Fruit fly (Drosophila melanogaster) whole organism, wandering third instar larva: Measurements from ENCODE around the gene Zasp67.

Experiments used
- Abd-B ChIP-seq: fragments of >200 bp; optimal IDR thresholded peaks from 2 replicates; lab custom pipeline; 2017; ENCODE audit warnings: missing biosample characterization, missing genetic modification characterization
- CG32264 ChIP-seq: fragments of 200-800 bp; sonication (Bioruptor generic); optimal IDR thresholded peaks from 2 replicates; lab custom pipeline; 2016; ENCODE audit warnings: missing biosample characterization, missing genetic modification characterization
- CrebA ChIP-seq: fragments of 200-800 bp; sonication (Bioruptor generic); optimal IDR thresholded peaks from 2 replicates; lab custom pipeline; 2016; ENCODE audit warnings: missing biosample characterization, mild to moderate bottlenecking, missing genetic modification characterization, borderline replicate concordance
- Dfd ChIP-seq: fragments of >200 bp; optimal IDR thresholded peaks from 2 replicates; lab custom pipeline; 2017; ENCODE audit warnings: missing biosample characterization, missing genetic modification characterization
- GATAd ChIP-seq: sonication (Bioruptor generic); optimal IDR thresholded peaks from 2 replicates; lab custom pipeline; 2016; ENCODE audit warnings: missing biosample characterization, missing genetic modification characterization
- Hnf4 ChIP-seq: fragments of 200-800 bp; sonication (Bioruptor generic); optimal IDR thresholded peaks from 2 replicates; lab custom pipeline; 2016; ENCODE audit warnings: missing biosample characterization, mild to moderate bottlenecking, missing genetic modification characterization
- Hr78 ChIP-seq: fragments of >200 bp; optimal IDR thresholded peaks from 2 replicates; lab custom pipeline; 2017; ENCODE audit warnings: missing biosample characterization, missing genetic modification characterization
- Hr83 ChIP-seq: fragments of 200-300 bp; sonication (Bioruptor generic); optimal IDR thresholded peaks from 2 replicates; lab custom pipeline; 2016; ENCODE audit warnings: missing biosample characterization, mild to moderate bottlenecking, missing genetic modification characterization, moderate library complexity; ENCODE audit not compliant: poor library complexity, severe bottlenecking
- Jra ChIP-seq: sonication (Bioruptor generic); optimal IDR thresholded peaks from 2 replicates; lab custom pipeline; 2016; ENCODE audit warnings: missing biosample characterization, missing genetic modification characterization
- Mio ChIP-seq: sonication (Bioruptor generic); optimal IDR thresholded peaks from 2 replicates; lab custom pipeline; 2016; ENCODE audit warnings: missing biosample characterization, missing genetic modification characterization
- Myc ChIP-seq: fragments of >200 bp; optimal IDR thresholded peaks from 2 replicates; lab custom pipeline; 2017
- N ChIP-seq: fragments of >200 bp; optimal IDR thresholded peaks from 2 replicates; lab custom pipeline; 2018; ENCODE audit warnings: missing biosample characterization, missing external identifiers, missing genetic modification characterization
- OdsH ChIP-seq: fragments of 200-800 bp; sonication (Bioruptor generic); optimal IDR thresholded peaks from 2 replicates; lab custom pipeline; 2016; ENCODE audit warnings: missing biosample characterization, mild to moderate bottlenecking, missing genetic modification characterization
- Rel ChIP-seq, 2 experiments: fragments of 200-800 bp; sonication (Bioruptor generic) in 1 of 2; optimal IDR thresholded peaks; 2 replicates in 1 of 2; 3 replicates in 1 of 2; lab custom pipeline; 2016 to 2019; ENCODE audit warnings: mild to moderate bottlenecking in 2 of 2, missing biosample characterization in 2 of 2, missing genetic modification characterization in 2 of 2, moderate library complexity in 1 of 2
- Sp1 ChIP-seq: fragments of 200-800 bp; sonication (Bioruptor generic); optimal IDR thresholded peaks from 3 replicates; lab custom pipeline; 2019; ENCODE audit warnings: missing biosample characterization, mild to moderate bottlenecking, missing genetic modification characterization, moderate library complexity
- Vsx2 ChIP-seq: fragments of 200-300, 225-300 bp; sonication (Bioruptor generic); optimal IDR thresholded peaks from 2 replicates; lab custom pipeline; 2018; ENCODE audit warnings: missing biosample characterization, missing genetic modification characterization; ENCODE audit not compliant: partially characterized antibody
- brk ChIP-seq: fragments of 200-800 bp; sonication (Bioruptor generic); optimal IDR thresholded peaks from 2 replicates; lab custom pipeline; 2016; ENCODE audit warnings: missing biosample characterization, mild to moderate bottlenecking, missing genetic modification characterization
- dl ChIP-seq, 2 experiments: fragments of 175-275, 200-275 bp in 1 of 2; fragments of 200-275 bp in 1 of 2; sonication (Bioruptor generic); optimal IDR thresholded peaks; lab custom pipeline; 2018; ENCODE audit warnings: mild to moderate bottlenecking in 2 of 2, missing biosample characterization in 2 of 2, missing genetic modification characterization in 2 of 2, moderate library complexity in 2 of 2; ENCODE audit not compliant: partially characterized antibody in 2 of 2, insufficient read depth in 1 of 2
- dmrt93B ChIP-seq: fragments of 200-800 bp; sonication (Bioruptor generic); optimal IDR thresholded peaks from 2 replicates; lab custom pipeline; 2018; ENCODE audit warnings: missing biosample characterization, mild to moderate bottlenecking, missing genetic modification characterization
- dsf ChIP-seq: sonication (Bioruptor generic); optimal IDR thresholded peaks from 2 replicates; lab custom pipeline; 2016; ENCODE audit warnings: missing biosample characterization, missing genetic modification characterization, borderline replicate concordance
- ey ChIP-seq: fragments of 200-800 bp; sonication (Bioruptor generic); optimal IDR thresholded peaks from 2 replicates; lab custom pipeline; 2016; ENCODE audit warnings: missing biosample characterization, missing genetic modification characterization
- foxo ChIP-seq, 2 experiments: fragments of 200-800 bp; sonication (Bioruptor generic); optimal IDR thresholded peaks; 2 replicates in 1 of 2; 3 replicates in 1 of 2; lab custom pipeline; 2016 to 2017; ENCODE audit warnings: missing biosample characterization in 2 of 2, missing genetic modification characterization in 2 of 2
- fru ChIP-seq: fragments of 200-800 bp; sonication (Bioruptor generic); optimal IDR thresholded peaks from 3 replicates; lab custom pipeline; 2016; ENCODE audit warnings: missing biosample characterization, mild to moderate bottlenecking, missing genetic modification characterization
- jim ChIP-seq: fragments of 175-275, 200-325 bp; sonication (Bioruptor generic); optimal IDR thresholded peaks from 2 replicates; lab custom pipeline; 2016; ENCODE audit warnings: missing biosample characterization, mild to moderate bottlenecking, missing genetic modification characterization
- lola ChIP-seq: fragments of >200 bp; optimal IDR thresholded peaks from 2 replicates; lab custom pipeline; 2017; ENCODE audit warnings: missing biosample characterization, missing genetic modification characterization
- psq ChIP-seq: fragments of 200-800 bp; sonication (Bioruptor generic); optimal IDR thresholded peaks from 3 replicates; lab custom pipeline; 2017; ENCODE audit warnings: missing biosample characterization, mild to moderate bottlenecking, missing genetic modification characterization, moderate library complexity
- rgr ChIP-seq: fragments of 200-800 bp; sonication (Bioruptor generic); optimal IDR thresholded peaks from 3 replicates; lab custom pipeline; 2016; ENCODE audit warnings: missing biosample characterization, mild to moderate bottlenecking, missing genetic modification characterization
- sage ChIP-seq: fragments of 200-800 bp; sonication (Bioruptor generic); optimal IDR thresholded peaks from 2 replicates; lab custom pipeline; 2016; ENCODE audit warnings: missing biosample characterization, mild to moderate bottlenecking, missing genetic modification characterization
- sv ChIP-seq: fragments of 200-800 bp; sonication (Bioruptor generic); optimal IDR thresholded peaks from 3 replicates; lab custom pipeline; 2016; ENCODE audit warnings: missing biosample characterization, missing genetic modification characterization
- tai ChIP-seq: sonication (Bioruptor generic); optimal IDR thresholded peaks from 2 replicates; lab custom pipeline; 2016; ENCODE audit warnings: missing biosample characterization, missing genetic modification characterization
- usp ChIP-seq: fragments of >200 bp; optimal IDR thresholded peaks from 2 replicates; lab custom pipeline; 2017; ENCODE audit warnings: missing biosample characterization, missing genetic modification characterization
- woc ChIP-seq: sonication (Bioruptor generic); optimal IDR thresholded peaks from 2 replicates; lab custom pipeline; 2016; ENCODE audit warnings: missing biosample characterization, mild to moderate bottlenecking, missing genetic modification characterization

Gene Zasp67

dm6 chr3L:9820248-9820647 is 22.8 kb upstream of the Zasp67 start:
- TF ChIP-seq CG32264 (GFP tag; lab: Kevin White, UChicago): no peak
- no peak for TF ChIP-seq usp (GFP tag; lab: Kevin White, UChicago)
- no peak for TF ChIP-seq Myc (lab: Kevin White, UChicago)
- TF ChIP-seq lola (GFP tag; lab: Kevin White, UChicago): no peak
- no peak for TF ChIP-seq dsf

dm6 chr3L:9815705-9816104 is 18.2 kb upstream of the Zasp67 start:
- TF ChIP-seq Abd-B (GFP tag; lab: Kevin White, UChicago): no peak
- TF ChIP-seq Mio (GFP tag; lab: Kevin White, UChicago): no peak
- no peak for TF ChIP-seq Rel (GFP tag; optimal IDR thresholded peaks at IDR 0.05; lab: Kevin White, UChicago)
- no peak for TF ChIP-seq Rel (tag; optimal IDR thresholded peaks at IDR 0.05; lab: Kevin White, UChicago)
- no peak for TF ChIP-seq Hr78 (GFP tag; lab: Kevin White, UChicago)
- no peak for TF ChIP-seq usp (GFP tag; lab: Kevin White, UChicago)
- no peak for TF ChIP-seq OdsH (GFP tag; lab: Kevin White, UChicago)
- TF ChIP-seq N (GFP tag; lab: Kevin White, UChicago): no peak
- TF ChIP-seq tai (GFP tag; lab: Kevin White, UChicago): no peak
- TF ChIP-seq lola (GFP tag; lab: Kevin White, UChicago): no peak
- no peak for TF ChIP-seq dl (GFP tag; optimal IDR thresholded peaks at IDR 0.05; lab: Kevin White, UChicago; ENCODE audit: insufficient read depth in 1 of 2, partially characterized antibody in 2 of 2)
- no peak for TF ChIP-seq Hnf4 (GFP tag; lab: Kevin White, UChicago)
- no peak for TF ChIP-seq CG32264 (GFP tag; lab: Kevin White, UChicago)

- no peak for TF ChIP-seq sv
- no peak for TF ChIP-seq ey (GFP tag; lab: Kevin White, UChicago)
- no peak for TF ChIP-seq woc
- TF ChIP-seq sage (GFP tag; lab: Kevin White, UChicago): no peak
- TF ChIP-seq OdsH (GFP tag; lab: Kevin White, UChicago): no peak
- no peak for TF ChIP-seq Mio (GFP tag; lab: Kevin White, UChicago)
- TF ChIP-seq foxo (GFP tag; optimal IDR thresholded peaks at IDR 0.05; lab: Kevin White, UChicago): no peak
- TF ChIP-seq dl (GFP tag; optimal IDR thresholded peaks at IDR 0.05; lab: Kevin White, UChicago; ENCODE audit: insufficient read depth in 1 of 2, partially characterized antibody in 2 of 2): no peak
- TF ChIP-seq Jra (GFP tag; lab: Kevin White, UChicago): no peak
Observed at dm6 chr3L:9814621-9815020, 17.1 kb upstream of the Zasp67 start.

dm6 chr3L:9813345-9813897 is 15.9 kb upstream of the Zasp67 start, which contains the start of gene CG43897:
Gene CG43897, plus strand, starts transcription at chr3L:9813847.
- TF ChIP-seq GATAd (GFP tag; lab: Kevin White, UChicago) (no peak), dl (GFP tag; optimal IDR thresholded peaks at IDR 0.05; lab: Kevin White, UChicago; ENCODE audit: insufficient read depth in 1 of 2, partially characterized antibody in 2 of 2) (no peak), Hr78 (GFP tag; lab: Kevin White, UChicago) (no peak), sage (GFP tag; lab: Kevin White, UChicago) (no peak), psq (GFP tag; lab: Kevin White, UChicago) (no peak), CG32264 (GFP tag; lab: Kevin White, UChicago) (no peak), sv (no peak), fru (GFP tag; lab: Kevin White, UChicago) (no peak), Sp1 (GFP tag; lab: Kevin White, UChicago) (no peak), usp (GFP tag; lab: Kevin White, UChicago) (no peak), tai (GFP tag; lab: Kevin White, UChicago) (no peak), foxo (GFP tag; optimal IDR thresholded peaks at IDR 0.05; lab: Kevin White, UChicago) (no peak), Abd-B (GFP tag; lab: Kevin White, UChicago) (no peak), rgr (GFP tag; lab: Kevin White, UChicago) (no peak), lola (GFP tag; lab: Kevin White, UChicago) (no peak), Jra (GFP tag; lab: Kevin White, UChicago) (no peak), jim (GFP tag; lab: Kevin White, UChicago) (no peak), Dfd (no peak), dmrt93B (GFP tag; lab: Kevin White, UChicago) (no peak), Myc (lab: Kevin White, UChicago) (no peak)

dm6 chr3L:9804125-9804524 is 6.6 kb upstream of the Zasp67 start, which contains the start of gene Ilp4:
Gene Ilp4, minus strand, starts transcription at chr3L:9804263.
- no peak for TF ChIP-seq foxo (GFP tag; optimal IDR thresholded peaks at IDR 0.05; lab: Kevin White, UChicago)
- no peak for TF ChIP-seq fru (GFP tag; lab: Kevin White, UChicago)
- TF ChIP-seq Abd-B (GFP tag; lab: Kevin White, UChicago): no peak
- TF ChIP-seq Hr83 (GFP tag; lab: Kevin White, UChicago): no peak
- TF ChIP-seq dl (GFP tag; optimal IDR thresholded peaks at IDR 0.05; lab: Kevin White, UChicago; ENCODE audit: insufficient read depth in 1 of 2, partially characterized antibody in 2 of 2): no peak
- TF ChIP-seq tai (GFP tag; lab: Kevin White, UChicago): no peak
- no peak for TF ChIP-seq N (GFP tag; lab: Kevin White, UChicago)
- TF ChIP-seq Vsx2 (GFP tag; lab: Kevin White, UChicago): no peak
- TF ChIP-seq CrebA: no peak
- no peak for TF ChIP-seq Hnf4 (GFP tag; lab: Kevin White, UChicago)
- no peak for TF ChIP-seq Myc (lab: Kevin White, UChicago)
- TF ChIP-seq sage (GFP tag; lab: Kevin White, UChicago): no peak
- TF ChIP-seq rgr (GFP tag; lab: Kevin White, UChicago): no peak
- no peak for TF ChIP-seq psq (GFP tag; lab: Kevin White, UChicago)
- TF ChIP-seq dsf: no peak
- no peak for TF ChIP-seq dmrt93B (GFP tag; lab: Kevin White, UChicago)
- TF ChIP-seq Hr78 (GFP tag; lab: Kevin White, UChicago): no peak
- no peak for TF ChIP-seq sv
- TF ChIP-seq brk (GFP tag; lab: Kevin White, UChicago): no peak
